Worm (Caenorhabditis elegans) whole organism, mixed stage, embryonic: ENCODE results near the gene wdfy-2.

Experiments
- M03D4.4 ChIP-seq: sonication (generic microtip); optimal IDR thresholded peaks from 2 replicates; lab custom pipeline; 2017; ENCODE audit warnings: mild to moderate bottlenecking, missing genetic modification characterization, missing compliant biosample characterization
- bed-3 ChIP-seq: fragments of 200-800 bp; sonication (Bioruptor generic); optimal IDR thresholded peaks from 3 replicates; lab custom pipeline; 2018; ENCODE audit warnings: mild to moderate bottlenecking, missing genetic modification characterization, moderate library complexity, missing compliant biosample characterization
- blmp-1 ChIP-seq: fragments of 150-350 bp; optimal IDR thresholded peaks from 2 replicates; lab custom pipeline; 2014; ENCODE audit warnings: missing biosample characterization, missing genetic modification characterization
- ceh-39 ChIP-seq: fragments of 150-350 bp; optimal IDR thresholded peaks from 2 replicates; lab custom pipeline; 2014; ENCODE audit warnings: missing biosample characterization, missing genetic modification characterization
- ceh-83 ChIP-seq: fragments of 200-800 bp; sonication (Bioruptor generic); optimal IDR thresholded peaks from 2 replicates; lab custom pipeline; 2018; ENCODE audit warnings: mild to moderate bottlenecking, missing genetic modification characterization, missing compliant biosample characterization
- ces-1 ChIP-seq: fragments of 150-350 bp; optimal IDR thresholded peaks from 2 replicates; lab custom pipeline; 2014; ENCODE audit warnings: missing biosample characterization, missing genetic modification reagents, missing genetic modification characterization
- cnd-1 ChIP-seq: fragments of 200-800 bp; sonication (Bioruptor generic); optimal IDR thresholded peaks from 2 replicates; lab custom pipeline; 2018; ENCODE audit warnings: mild to moderate bottlenecking, missing genetic modification characterization, missing compliant biosample characterization
- drap-1 ChIP-seq: fragments of 200-800 bp; sonication (Bioruptor generic); optimal IDR thresholded peaks from 3 replicates; lab custom pipeline; 2018; ENCODE audit warnings: mild to moderate bottlenecking, missing genetic modification characterization, missing compliant biosample characterization
- elt-1 ChIP-seq: sonication (generic microtip); optimal IDR thresholded peaks from 2 replicates; lab custom pipeline; 2017; ENCODE audit warnings: missing genetic modification characterization, mild to moderate bottlenecking, missing compliant biosample characterization, antibody characterized with exemption, moderate library complexity, borderline replicate concordance; ENCODE audit not compliant: insufficient read depth
- elt-3 ChIP-seq: fragments of 150-350 bp; optimal IDR thresholded peaks from 2 replicates; lab custom pipeline; 2014; ENCODE audit warnings: missing biosample characterization, missing genetic modification characterization
- flh-1 ChIP-seq: fragments of 200-800 bp; sonication (Bioruptor generic); optimal IDR thresholded peaks from 2 replicates; lab custom pipeline; 2018; ENCODE audit warnings: mild to moderate bottlenecking, missing genetic modification characterization, moderate library complexity, missing compliant biosample characterization
- ham-2 ChIP-seq: fragments of 200-800 bp; sonication (Bioruptor generic); optimal IDR thresholded peaks from 2 replicates; lab custom pipeline; 2018; ENCODE audit warnings: mild to moderate bottlenecking, missing genetic modification characterization, missing compliant biosample characterization
- hlh-1 ChIP-seq: fragments of 150-350 bp; optimal IDR thresholded peaks from 2 replicates; lab custom pipeline; 2014; ENCODE audit warnings: missing biosample characterization, missing genetic modification reagents, missing genetic modification characterization
- lin-13 ChIP-seq: fragments of 150-350 bp; optimal IDR thresholded peaks from 2 replicates; lab custom pipeline; 2014; ENCODE audit warnings: missing biosample characterization, missing genetic modification characterization
- lin-32 ChIP-seq: fragments of 200-800 bp; sonication (Bioruptor generic); optimal IDR thresholded peaks from 2 replicates; lab custom pipeline; 2018; ENCODE audit warnings: mild to moderate bottlenecking, missing genetic modification characterization, missing compliant biosample characterization
- lsy-2 ChIP-seq: fragments of 150-350 bp; optimal IDR thresholded peaks from 2 replicates; lab custom pipeline; 2014; ENCODE audit warnings: missing biosample characterization, missing genetic modification characterization
- mab-5 ChIP-seq: fragments of 150-350 bp; optimal IDR thresholded peaks from 2 replicates; lab custom pipeline; 2014; ENCODE audit warnings: missing biosample characterization, missing genetic modification characterization
- mep-1 ChIP-seq: fragments of 150-350 bp; optimal IDR thresholded peaks from 2 replicates; lab custom pipeline; 2017; ENCODE audit warnings: missing biosample characterization, missing genetic modification reagents, missing genetic modification characterization, inconsistent platforms
- mls-2 ChIP-seq: sonication (generic microtip); optimal IDR thresholded peaks from 2 replicates; lab custom pipeline; 2016; ENCODE audit warnings: mild to moderate bottlenecking, missing genetic modification characterization, moderate library complexity, missing compliant biosample characterization
- nhr-12 ChIP-seq: fragments of 150-350 bp; optimal IDR thresholded peaks from 2 replicates; lab custom pipeline; 2014; ENCODE audit warnings: missing biosample characterization, missing genetic modification characterization
- nhr-2 ChIP-seq: fragments of 150-350 bp; optimal IDR thresholded peaks from 2 replicates; lab custom pipeline; 2014; ENCODE audit warnings: missing biosample characterization, missing genetic modification characterization
- nhr-237 ChIP-seq: fragments of 150-350 bp; optimal IDR thresholded peaks from 2 replicates; lab custom pipeline; 2014; ENCODE audit warnings: missing biosample characterization, missing genetic modification characterization
- nhr-28 ChIP-seq: fragments of 150-350 bp; optimal IDR thresholded peaks from 2 replicates; lab custom pipeline; 2014; ENCODE audit warnings: missing biosample characterization, missing genetic modification characterization
- pha-4 ChIP-seq: fragments of 150-350 bp; optimal IDR thresholded peaks from 2 replicates; lab custom pipeline; 2018; ENCODE audit warnings: missing biosample characterization, missing genetic modification reagents, missing genetic modification characterization
- snpc-4 ChIP-seq: fragments of 150-350 bp; optimal IDR thresholded peaks from 2 replicates; lab custom pipeline; 2014; ENCODE audit warnings: missing biosample characterization, missing genetic modification characterization
- sptf-1 ChIP-seq: sonication (generic microtip); optimal IDR thresholded peaks from 2 replicates; lab custom pipeline; 2017; ENCODE audit warnings: mild to moderate bottlenecking, missing genetic modification characterization, moderate library complexity, missing compliant biosample characterization
- tbx-8 ChIP-seq: fragments of 200-800 bp; sonication (Bioruptor generic); optimal IDR thresholded peaks from 2 replicates; lab custom pipeline; 2018; ENCODE audit warnings: mild to moderate bottlenecking, missing genetic modification characterization, moderate library complexity, missing compliant biosample characterization
- unc-120 ChIP-seq: sonication (generic microtip); optimal IDR thresholded peaks from 2 replicates; lab custom pipeline; 2017; ENCODE audit warnings: missing genetic modification characterization, missing compliant biosample characterization; ENCODE audit not compliant: poor library complexity, severe bottlenecking
- unc-39 ChIP-seq: fragments of 150-350 bp; optimal IDR thresholded peaks from 2 replicates; lab custom pipeline; 2014; ENCODE audit warnings: missing biosample characterization, missing genetic modification characterization
- unc-62 ChIP-seq: fragments of 150-350 bp; optimal IDR thresholded peaks from 2 replicates; lab custom pipeline; 2014; ENCODE audit warnings: missing biosample characterization, missing genetic modification reagents, missing genetic modification characterization
- zip-8 ChIP-seq: fragments of 150-350 bp; optimal IDR thresholded peaks from 2 replicates; lab custom pipeline; 2014; ENCODE audit warnings: missing biosample characterization, missing genetic modification characterization
- ztf-11 ChIP-seq: fragments of 150-350 bp; optimal IDR thresholded peaks from 2 replicates; lab custom pipeline; 2014; ENCODE audit warnings: missing biosample characterization, missing genetic modification characterization

Gene wdfy-2

DNA sequence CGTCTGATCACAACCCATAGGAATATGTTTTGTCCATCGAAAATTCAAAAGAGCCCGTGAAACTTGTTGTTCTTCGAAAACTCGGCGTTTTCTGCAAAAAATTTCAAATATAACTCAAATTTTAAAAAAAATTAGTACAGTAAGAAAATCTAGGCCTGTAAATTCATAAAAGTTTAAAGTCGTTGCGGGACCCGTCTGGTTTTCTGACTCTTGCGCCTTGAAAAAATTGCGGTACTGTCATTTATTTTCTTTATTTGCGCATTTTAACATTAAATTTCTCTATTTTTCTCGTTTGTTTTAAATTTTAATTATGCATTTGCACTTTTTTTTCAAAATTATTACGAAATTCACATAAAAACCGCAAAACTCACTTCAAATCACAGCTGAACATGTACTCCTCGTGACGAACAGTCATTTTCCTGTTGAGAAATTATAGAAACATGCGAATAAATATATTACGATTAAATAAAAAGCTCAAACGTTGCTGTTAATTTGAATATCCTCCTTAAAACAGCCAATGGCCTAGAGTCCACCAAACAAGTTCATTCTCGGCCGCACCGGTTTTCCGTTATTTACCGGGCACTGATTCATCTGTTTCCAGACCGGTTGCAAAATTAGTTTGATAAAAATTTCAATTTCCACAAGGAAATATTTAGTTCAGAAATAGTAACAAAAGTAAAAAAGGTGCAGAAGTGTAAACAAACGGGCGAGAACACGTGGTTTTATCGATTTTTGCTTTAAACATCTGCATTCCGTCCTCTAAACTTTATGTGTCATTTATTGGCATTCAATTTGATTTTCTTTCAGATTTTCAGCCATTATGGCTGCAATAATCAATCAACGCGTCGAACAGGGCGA is at the start of gene wdfy-2, which contains the start of gene csa-1:
TSS of gene wdfy-2 (plus strand) at position 808 of the 858 bp plus-strand sequence.
TSS of gene csa-1 (minus strand) at position 669 of the 858 bp plus-strand sequence.
- TF ChIP-seq flh-1 (GFP tag; lab: Kevin White, UChicago) (no peak), nhr-2 (tag; lab: Kevin White, UChicago) (no peak), pha-4 (tag; lab: Kevin White, UChicago) (no peak), mls-2 (tag; lab: Kevin White, UChicago) (no peak), nhr-237 (tag; lab: Kevin White, UChicago) (no peak), unc-120 (tag; lab: Kevin White, UChicago) (no peak)
- TF ChIP-seq, all 35 proteins: peak for 0

DNA sequence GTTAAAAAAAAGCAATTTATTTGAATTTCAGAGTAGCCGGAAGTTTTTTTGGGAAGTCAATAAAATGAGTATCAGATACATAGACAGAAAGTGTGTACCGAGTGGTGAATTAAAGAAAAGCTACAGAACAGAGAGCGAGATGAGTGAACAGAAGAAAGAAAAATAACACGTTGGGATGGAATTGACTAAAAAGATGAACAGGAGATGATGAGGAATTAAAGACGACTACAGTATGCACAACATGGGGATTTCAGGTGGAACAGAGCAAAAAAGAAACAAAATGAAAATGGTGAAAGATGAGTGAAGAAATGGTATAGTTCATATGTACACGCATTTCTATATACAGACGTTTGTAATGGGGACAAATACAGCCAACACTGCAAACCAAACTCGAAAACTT is 48.4 kb upstream of the wdfy-2 start:
- no peak for TF ChIP-seq nhr-28 (tag; lab: Kevin White, UChicago)
- TF ChIP-seq drap-1 (GFP tag; lab: Kevin White, UChicago) = no peak
- no peak for TF ChIP-seq nhr-237 (tag; lab: Kevin White, UChicago)
- TF ChIP-seq unc-120 (tag; lab: Kevin White, UChicago) = no peak
- TF ChIP-seq unc-62 (GFP tag; lab: Kevin White, UChicago) = no peak
- no peak for TF ChIP-seq elt-1
- no peak for TF ChIP-seq sptf-1 (tag; lab: Kevin White, UChicago)
- no peak for TF ChIP-seq nhr-2 (tag; lab: Kevin White, UChicago)
- no peak for TF ChIP-seq mls-2 (tag; lab: Kevin White, UChicago)
- TF ChIP-seq zip-8 (tag; lab: Kevin White, UChicago) = no peak
- TF ChIP-seq ces-1 = no peak
- no peak for TF ChIP-seq tbx-8 (GFP tag; lab: Kevin White, UChicago)
- TF ChIP-seq lin-32 (GFP tag; lab: Kevin White, UChicago) = no peak

DNA sequence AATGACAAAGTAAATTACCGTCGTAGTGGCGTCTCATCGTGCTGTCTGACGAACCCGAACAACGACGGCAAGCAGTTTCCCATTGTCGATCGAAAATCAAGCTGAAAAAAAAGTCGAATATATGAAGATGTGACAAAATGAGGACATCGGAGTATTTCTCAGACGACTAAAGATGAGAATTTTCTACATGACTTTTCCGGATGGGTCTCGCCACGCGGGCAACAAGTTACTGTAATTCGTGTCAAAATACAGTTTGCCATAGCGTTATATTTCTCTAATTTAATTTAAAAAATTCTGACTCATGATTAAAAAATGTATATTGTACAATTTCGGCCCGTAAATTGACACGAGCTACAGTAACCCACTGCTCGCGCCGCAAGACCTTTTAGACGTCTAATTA is 46.7 kb upstream of the wdfy-2 start, which contains the start of gene C01G6.4:
TSS of gene C01G6.4 (minus strand) at position 101 of the 400 bp plus-strand sequence.
- no peak for TF ChIP-seq cnd-1 (tag; lab: Kevin White, UChicago)
- no peak for TF ChIP-seq unc-120 (tag; lab: Kevin White, UChicago)
- TF ChIP-seq elt-3 (tag; lab: Kevin White, UChicago) = no peak
- TF ChIP-seq unc-39 (tag; lab: Kevin White, UChicago) = no peak
- no peak for TF ChIP-seq blmp-1 (tag; lab: Kevin White, UChicago)
- no peak for TF ChIP-seq ceh-83 (GFP tag; lab: Kevin White, UChicago)
- no peak for TF ChIP-seq bed-3 (GFP tag; lab: Kevin White, UChicago)
- TF ChIP-seq ham-2 = no peak
- no peak for TF ChIP-seq mep-1
- no peak for TF ChIP-seq ceh-39 (tag; lab: Kevin White, UChicago)
- TF ChIP-seq mls-2 (tag; lab: Kevin White, UChicago) = no peak
- TF ChIP-seq nhr-2 (tag; lab: Kevin White, UChicago) = no peak
- no peak for TF ChIP-seq elt-1
- no peak for TF ChIP-seq snpc-4
- TF ChIP-seq ztf-11 (tag; lab: Kevin White, UChicago) = no peak
- no peak for TF ChIP-seq sptf-1 (tag; lab: Kevin White, UChicago)
- no peak for TF ChIP-seq nhr-237 (tag; lab: Kevin White, UChicago)

DNA sequence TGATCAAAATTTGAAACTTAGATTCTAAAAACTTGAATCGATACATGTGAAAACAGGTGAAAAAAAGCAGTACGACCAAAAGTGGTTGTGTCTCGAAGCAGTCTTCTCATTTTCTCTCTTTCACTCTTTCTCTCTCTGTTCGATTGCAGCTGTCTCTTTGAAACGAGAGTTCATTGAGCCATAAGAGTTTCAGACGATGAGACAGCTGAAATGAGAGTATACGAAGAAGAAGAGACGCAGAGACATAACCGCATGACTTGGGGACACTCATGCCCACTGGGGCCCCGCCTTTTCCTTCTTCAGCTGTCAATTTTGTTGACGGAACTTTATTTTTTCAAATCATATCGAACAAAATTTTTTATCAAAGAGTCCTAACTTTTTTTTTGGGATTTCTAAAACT is 45.7 kb upstream of the wdfy-2 start:
- no peak for TF ChIP-seq elt-1
- TF ChIP-seq ceh-39 (tag; lab: Kevin White, UChicago) = peak; percentile 28
- TF ChIP-seq ztf-11 (tag; lab: Kevin White, UChicago) = no peak
- peak; percentile 32 for TF ChIP-seq mep-1
- peak; percentile 80 for TF ChIP-seq hlh-1
- no peak for TF ChIP-seq flh-1 (GFP tag; lab: Kevin White, UChicago)
- TF ChIP-seq tbx-8 (GFP tag; lab: Kevin White, UChicago) = no peak
- TF ChIP-seq ces-1 = peak; percentile 86
- TF ChIP-seq sptf-1 (tag; lab: Kevin White, UChicago) = no peak
- no peak for TF ChIP-seq ham-2
- no peak for TF ChIP-seq M03D4.4 (tag; lab: Kevin White, UChicago)
- TF ChIP-seq cnd-1 (tag; lab: Kevin White, UChicago) = peak; percentile 65
- no peak for TF ChIP-seq nhr-2 (tag; lab: Kevin White, UChicago)
- TF ChIP-seq lsy-2 (tag; lab: Kevin White, UChicago) = peak; percentile 19
- TF ChIP-seq nhr-12 (tag; lab: Kevin White, UChicago) = no peak
- peak; percentile 79 for TF ChIP-seq unc-120 (tag; lab: Kevin White, UChicago)
- no peak for TF ChIP-seq lin-13 (tag; lab: Kevin White, UChicago)
- TF ChIP-seq mls-2 (tag; lab: Kevin White, UChicago) = peak; percentile 20
- TF ChIP-seq mab-5 (tag; lab: Kevin White, UChicago) = no peak
- TF ChIP-seq drap-1 (GFP tag; lab: Kevin White, UChicago) = no peak
- TF ChIP-seq blmp-1 (tag; lab: Kevin White, UChicago) = no peak
- TF ChIP-seq ceh-83 (GFP tag; lab: Kevin White, UChicago) = no peak
- TF ChIP-seq lin-32 (GFP tag; lab: Kevin White, UChicago) = peak; percentile 10
- TF ChIP-seq pha-4 (tag; lab: Kevin White, UChicago) = peak; percentile 58
- no peak for TF ChIP-seq zip-8 (tag; lab: Kevin White, UChicago)
- TF ChIP-seq unc-39 (tag; lab: Kevin White, UChicago) = no peak
- peak; percentile 63 for TF ChIP-seq unc-62 (GFP tag; lab: Kevin White, UChicago)
